Fruit fly (Drosophila melanogaster) whole organism, adult: Measurements from ENCODE around the gene Nadsyn.

Experiments used
- CG11617 ChIP-seq: fragments of 200-800 bp; sonication (Bioruptor generic); optimal IDR thresholded peaks from 2 replicates; lab custom pipeline; 2017; ENCODE audit warnings: mild to moderate bottlenecking, missing biosample characterization, missing genetic modification reagents, missing genetic modification characterization
- CG12768 ChIP-seq: fragments of 200-800 bp; sonication (Bioruptor generic); optimal IDR thresholded peaks from 2 replicates; lab custom pipeline; 2017; ENCODE audit warnings: missing biosample characterization, missing genetic modification characterization, mild to moderate bottlenecking, moderate library complexity, missing genetic modification reagents
- CG14711 ChIP-seq: fragments of 200-800 bp; sonication (Bioruptor generic); optimal IDR thresholded peaks from 2 replicates; lab custom pipeline; 2018; ENCODE audit warnings: missing biosample characterization, mild to moderate bottlenecking, missing genetic modification characterization, moderate library complexity
- CG1620 ChIP-seq: fragments of 200-800 bp; sonication (Bioruptor generic); optimal IDR thresholded peaks from 2 replicates; lab custom pipeline; 2016; ENCODE audit warnings: missing biosample characterization, missing genetic modification characterization
- CG33017 ChIP-seq: fragments of 200-800 bp; sonication (Bioruptor generic); optimal IDR thresholded peaks from 2 replicates; lab custom pipeline; 2018; ENCODE audit warnings: missing biosample characterization, mild to moderate bottlenecking, missing genetic modification characterization, moderate library complexity
- CG5204 ChIP-seq: fragments of 200-800 bp; sonication (Bioruptor generic); optimal IDR thresholded peaks from 2 replicates; lab custom pipeline; 2016; ENCODE audit warnings: missing biosample characterization, missing genetic modification characterization
- CG7045 ChIP-seq: fragments of 200-800 bp; sonication (Bioruptor generic); optimal IDR thresholded peaks from 2 replicates; lab custom pipeline; 2017; ENCODE audit warnings: missing biosample characterization, mild to moderate bottlenecking, missing genetic modification characterization
- CG7101 ChIP-seq: fragments of 200-800 bp; sonication (Bioruptor generic); optimal IDR thresholded peaks from 2 replicates; lab custom pipeline; 2018; ENCODE audit warnings: missing biosample characterization, mild to moderate bottlenecking, missing genetic modification characterization, moderate library complexity
- Clk ChIP-seq: fragments of 200-800 bp; sonication (Bioruptor generic); optimal IDR thresholded peaks from 2 replicates; lab custom pipeline; 2017; ENCODE audit warnings: missing biosample characterization, missing genetic modification characterization
- Crg-1 ChIP-seq: fragments of 200-800 bp; sonication (Bioruptor generic); optimal IDR thresholded peaks from 2 replicates; lab custom pipeline; 2016; ENCODE audit warnings: missing biosample characterization, missing genetic modification characterization
- Hr96 ChIP-seq: fragments of 200-800 bp; sonication (Bioruptor generic); optimal IDR thresholded peaks from 2 replicates; lab custom pipeline; 2016; ENCODE audit warnings: missing biosample characterization, missing genetic modification characterization
- Mnt ChIP-seq: fragments of 200-800 bp; sonication (Bioruptor generic); optimal IDR thresholded peaks from 2 replicates; lab custom pipeline; 2016; ENCODE audit warnings: missing biosample characterization, mild to moderate bottlenecking, missing genetic modification characterization
- bab1 ChIP-seq: fragments of 200-800 bp; sonication (Bioruptor generic); optimal IDR thresholded peaks from 3 replicates; lab custom pipeline; 2019; ENCODE audit warnings: missing biosample characterization, mild to moderate bottlenecking, missing genetic modification characterization, moderate library complexity
- cic ChIP-seq: fragments of 200-800 bp; sonication (Bioruptor generic); optimal IDR thresholded peaks from 2 replicates; lab custom pipeline; 2017; ENCODE audit warnings: missing biosample characterization, mild to moderate bottlenecking, missing genetic modification characterization, moderate library complexity
- cnc ChIP-seq, 2 experiments: fragments of >200 bp; optimal IDR thresholded peaks; 2 replicates each; lab custom pipeline; 2017
- kay ChIP-seq: fragments of 200-800 bp; sonication (Bioruptor generic); peaks from one replicate; lab custom pipeline; 2016; ENCODE audit warnings: missing biosample characterization, missing genetic modification characterization, borderline replicate concordance
- ovo ChIP-seq: fragments of 200-800 bp; sonication (Bioruptor generic); optimal IDR thresholded peaks from 2 replicates; lab custom pipeline; 2016; ENCODE audit warnings: missing biosample characterization, missing genetic modification characterization
- pad ChIP-seq: fragments of 200-800 bp; sonication (Bioruptor generic); optimal IDR thresholded peaks from 3 replicates; lab custom pipeline; 2017; ENCODE audit warnings: missing biosample characterization, missing genetic modification characterization, mild to moderate bottlenecking, moderate library complexity, missing genetic modification reagents
- tj ChIP-seq: fragments of 200-800 bp; sonication (Bioruptor generic); optimal IDR thresholded peaks from 3 replicates; lab custom pipeline; 2017; ENCODE audit warnings: missing biosample characterization, mild to moderate bottlenecking, missing genetic modification characterization, moderate library complexity
- toe ChIP-seq: fragments of 200-800 bp; sonication (Bioruptor generic); optimal IDR thresholded peaks from 2 replicates; lab custom pipeline; 2016; ENCODE audit warnings: missing biosample characterization, missing genetic modification characterization

The Nadsyn gene

dm6 chrX:13717982-13718402, at the start of gene Nadsyn:
TSS of gene Nadsyn (minus strand) at chrX:13718285.
- TF ChIP-seq Mnt (GFP tag; lab: Kevin White, UChicago) (peak; percentile 89), Clk (GFP tag; lab: Kevin White, UChicago) (no peak), CG33017 (tag; lab: Kevin White, UChicago) (no peak), cnc (optimal IDR thresholded peaks at IDR 0.05; lab: Kevin White, UChicago) (no peak), CG11617 (GFP tag; lab: Kevin White, UChicago) (peak; percentile 25), tj (GFP tag; lab: Kevin White, UChicago) (no peak), CG1620 (GFP tag; lab: Kevin White, UChicago) (peak; percentile 15), CG14711 (peak; percentile 28), Hr96 (GFP tag; lab: Kevin White, UChicago) (no peak), CG7045 (GFP tag; lab: Kevin White, UChicago) (no peak)

- no peak for TF ChIP-seq kay (GFP tag; lab: Kevin White, UChicago)
- TF ChIP-seq tj (GFP tag; lab: Kevin White, UChicago): peak; percentile 92
Measured at dm6 chrX:13766495-13766894, 48.4 kb upstream of the Nadsyn start.

- TF ChIP-seq Crg-1 (GFP tag; lab: Kevin White, UChicago) (no peak), tj (GFP tag; lab: Kevin White, UChicago) (peak; percentile 56)
Measured at dm6 chrX:13765217-13765616, 47.1 kb upstream of the Nadsyn start.

- TF ChIP-seq tj (GFP tag; lab: Kevin White, UChicago) (no peak), CG33017 (tag; lab: Kevin White, UChicago) (peak; percentile 48), Mnt (GFP tag; lab: Kevin White, UChicago) (peak; percentile 70), CG12768 (no peak), Hr96 (GFP tag; lab: Kevin White, UChicago) (no peak), cic (peak; percentile 35), Crg-1 (GFP tag; lab: Kevin White, UChicago) (no peak), kay (GFP tag; lab: Kevin White, UChicago) (peak; percentile 81), CG14711 (peak; percentile 58), CG7101 (tag; lab: Kevin White, UChicago) (peak; percentile 60), CG5204 (GFP tag; lab: Kevin White, UChicago) (no peak), Clk (GFP tag; lab: Kevin White, UChicago) (no peak), bab1 (GFP tag; lab: Kevin White, UChicago) (peak; percentile 61), CG11617 (GFP tag; lab: Kevin White, UChicago) (peak; percentile 27), cnc (optimal IDR thresholded peaks at IDR 0.05; lab: Kevin White, UChicago) (no peak), pad (GFP tag; lab: Kevin White, UChicago) (no peak), CG7045 (GFP tag; lab: Kevin White, UChicago) (no peak), CG1620 (GFP tag; lab: Kevin White, UChicago) (no peak), toe (GFP tag; lab: Kevin White, UChicago) (no peak), ovo (no peak)
Measured at dm6 chrX:13764397-13765119, 46.5 kb upstream of the Nadsyn start.

- TF ChIP-seq CG11617 (GFP tag; lab: Kevin White, UChicago) (peak; percentile 87), cnc (optimal IDR thresholded peaks at IDR 0.05; lab: Kevin White, UChicago) (no peak), cic (peak; percentile 56), CG7101 (tag; lab: Kevin White, UChicago) (peak; percentile 91), kay (GFP tag; lab: Kevin White, UChicago) (no peak), CG7045 (GFP tag; lab: Kevin White, UChicago) (peak; percentile 83), Hr96 (GFP tag; lab: Kevin White, UChicago) (peak; percentile 78), CG14711 (peak; percentile 78), CG1620 (GFP tag; lab: Kevin White, UChicago) (peak; percentile 83), bab1 (GFP tag; lab: Kevin White, UChicago) (peak; percentile 75), toe (GFP tag; lab: Kevin White, UChicago) (peak; percentile 73), ovo (peak; percentile 72), pad (GFP tag; lab: Kevin White, UChicago) (peak; percentile 87), Clk (GFP tag; lab: Kevin White, UChicago) (peak; percentile 35), CG5204 (GFP tag; lab: Kevin White, UChicago) (peak; percentile 82), tj (GFP tag; lab: Kevin White, UChicago) (peak; percentile 80), CG33017 (tag; lab: Kevin White, UChicago) (peak; percentile 63), CG12768 (peak; percentile 82), Crg-1 (GFP tag; lab: Kevin White, UChicago) (peak; percentile 87), Mnt (GFP tag; lab: Kevin White, UChicago) (peak; percentile 69)
Measured at dm6 chrX:13762372-13762883, 44.3 kb upstream of the Nadsyn start, which contains the start of gene rdgB. TSS of gene rdgB (plus strand) at chrX:13762752.

- peak; percentile 44 for TF ChIP-seq ovo
- no peak for TF ChIP-seq pad (GFP tag; lab: Kevin White, UChicago)
Measured at dm6 chrX:13761762-13762371, 43.8 kb upstream of the Nadsyn start.
